Worm (Caenorhabditis elegans) whole organism, midembryonic: ENCODE results near the gene mrpl-37.

Source experiments
- T22C8.4 ChIP-seq: fragments of 200-800 bp; sonication (Bioruptor generic); IDR thresholded peaks from 2 replicates; pipeline ENCODE4 v1.3.6; 2022; ENCODE audit warnings: missing genetic modification characterization, missing compliant biosample characterization
- ztf-29 ChIP-seq: fragments of 200-800 bp; sonication (Bioruptor generic); IDR thresholded peaks from 2 replicates; pipeline ENCODE4 v1.3.6; 2022; ENCODE audit warnings: missing genetic modification reagents, missing genetic modification characterization, missing compliant biosample characterization

DNA sequence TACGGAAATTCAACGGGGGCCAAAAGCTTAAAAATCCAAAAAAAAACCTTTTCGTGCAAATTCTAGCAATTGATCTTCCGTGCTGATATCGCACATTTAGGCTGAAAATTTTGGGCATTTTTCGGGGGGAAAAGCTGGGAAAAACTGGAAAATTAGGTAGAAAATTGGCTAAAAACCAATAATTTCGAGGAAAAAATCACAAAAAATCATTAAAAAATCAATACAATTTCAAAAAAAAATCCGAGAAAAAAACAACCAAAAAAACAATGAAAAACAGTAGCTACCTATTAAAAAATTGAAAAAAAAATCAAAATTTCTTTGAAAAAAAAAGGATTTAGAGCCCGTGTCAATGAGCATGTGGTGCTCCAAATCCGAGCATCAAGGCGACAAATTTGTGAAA, 7.0 kb downstream of the mrpl-37 start, which contains the start of gene Y48E1B.3:
- TF ChIP-seq ztf-29 (GFP tag; lab: Robert Waterston, UW) (no peak), T22C8.4 (GFP tag; lab: Robert Waterston, UW) (no peak)
